Worm (Caenorhabditis elegans) whole organism, L4 larva: ENCODE measurements around the gene pro-1.

Source experiments
- ceh-28 ChIP-seq: fragments of 150-350 bp; optimal IDR thresholded peaks from 2 replicates; lab custom pipeline; 2014; ENCODE audit warnings: missing biosample characterization, missing genetic modification reagents, missing genetic modification characterization
- ceh-32 ChIP-seq: sonication (generic microtip); optimal IDR thresholded peaks from 2 replicates; lab custom pipeline; 2016; ENCODE audit warnings: mild to moderate bottlenecking, missing genetic modification characterization, missing compliant biosample characterization; ENCODE audit not compliant: poor library complexity
- ceh-82 ChIP-seq: sonication (generic microtip); optimal IDR thresholded peaks from 2 replicates; lab custom pipeline; 2017; ENCODE audit warnings: missing biosample characterization, missing genetic modification characterization
- ces-1 ChIP-seq: fragments of 150-350 bp; sonication (generic microtip); optimal IDR thresholded peaks from 4 replicates; lab custom pipeline; 2014; ENCODE audit warnings: missing biosample characterization, missing genetic modification reagents, missing genetic modification characterization
- egl-27 ChIP-seq: sonication (generic microtip); optimal IDR thresholded peaks from 3 replicates; lab custom pipeline; 2017; ENCODE audit warnings: missing biosample characterization, missing genetic modification reagents, missing genetic modification characterization
- egl-43 ChIP-seq: fragments of 200-800 bp; sonication (Bioruptor generic); IDR thresholded peaks from 2 replicates; pipeline ENCODE4 v1.3.6; 2022; ENCODE audit warnings: missing genetic modification reagents, missing genetic modification characterization, missing compliant biosample characterization
- fkh-10 ChIP-seq: fragments of 150-350 bp; optimal IDR thresholded peaks from 2 replicates; lab custom pipeline; 2014; ENCODE audit warnings: missing biosample characterization, missing genetic modification reagents, missing genetic modification characterization
- jun-1 ChIP-seq: fragments of 150-350 bp; optimal IDR thresholded peaks from 2 replicates; lab custom pipeline; 2014; ENCODE audit warnings: missing biosample characterization, missing genetic modification reagents, missing genetic modification characterization
- lin-13 ChIP-seq: fragments of 150-350 bp; optimal IDR thresholded peaks from 2 replicates; lab custom pipeline; 2014; ENCODE audit warnings: missing biosample characterization, missing genetic modification reagents, missing genetic modification characterization
- nhr-237 ChIP-seq: sonication (generic microtip); optimal IDR thresholded peaks from 2 replicates; lab custom pipeline; 2017; ENCODE audit warnings: missing biosample characterization, missing genetic modification characterization
- snpc-4 ChIP-seq: fragments of 150-350 bp; optimal IDR thresholded peaks from 2 replicates; lab custom pipeline; 2014; ENCODE audit warnings: missing biosample characterization, missing genetic modification characterization
- tra-1 ChIP-seq: fragments of 200-800 bp; sonication (Bioruptor generic); IDR thresholded peaks from 2 replicates; pipeline ENCODE4 v1.3.6; 2022; ENCODE audit warnings: missing genetic modification reagents, missing genetic modification characterization, missing compliant biosample characterization
- unc-62 ChIP-seq, 3 experiments: fragments of 150-350 bp in 1 of 3; sonication (generic microtip); optimal IDR thresholded peaks in 2 of 3; peaks in 1 of 3; 1 replicate in 1 of 3; 2 replicates in 2 of 3; lab custom pipeline; 2014 to 2017; ENCODE audit warnings: missing biosample characterization in 3 of 3, missing genetic modification characterization in 3 of 3, missing genetic modification reagents in 3 of 3, missing genotype in 1 of 3
- ztf-11 ChIP-seq: fragments of 150-350 bp; optimal IDR thresholded peaks from 2 replicates; lab custom pipeline; 2014; ENCODE audit warnings: missing biosample characterization, missing genetic modification characterization

- TF ChIP-seq unc-62 (GFP tag; optimal IDR thresholded peaks at IDR 0.05 in 1 of 2; lab: Kevin White, UChicago) (no peak), unc-62 (tag; optimal IDR thresholded peaks at IDR 0.05; lab: Kevin White, UChicago) (no peak), ceh-82 (tag; lab: Kevin White, UChicago) (no peak), egl-43 (GFP tag; lab: Robert Waterston, UW) (no peak), ceh-32 (no peak), ces-1 (GFP tag; lab: Kevin White, UChicago) (no peak), snpc-4 (no peak), fkh-10 (no peak), ceh-28 (tag; lab: Kevin White, UChicago) (no peak), ztf-11 (tag; lab: Kevin White, UChicago) (no peak), egl-27 (tag; lab: Kevin White, UChicago) (no peak), tra-1 (GFP tag; lab: Robert Waterston, UW) (no peak), lin-13 (GFP tag; lab: Kevin White, UChicago) (no peak), jun-1 (tag; lab: Kevin White, UChicago) (no peak), nhr-237 (tag; lab: Kevin White, UChicago) (no peak)
Measured at ce11 chrII:10519017-10519416, 22.8 kb downstream of the pro-1 start, which contains the start of gene F59B10.4.
